Worm (Caenorhabditis elegans) whole organism, early embryonic: ENCODE measurements around the gene metl-5.

Experiments
- F13C5.2 ChIP-seq: sonication (generic microtip); optimal IDR thresholded peaks from 2 replicates; lab custom pipeline; 2017; ENCODE audit warnings: mild to moderate bottlenecking, missing genetic modification characterization, inconsistent platforms, missing compliant biosample characterization
- aly-1 ChIP-seq: sonication (generic microtip); optimal IDR thresholded peaks from 2 replicates; lab custom pipeline; 2016; ENCODE audit warnings: missing genetic modification characterization, missing compliant biosample characterization
- ceh-36 ChIP-seq: sonication (generic microtip); optimal IDR thresholded peaks from 2 replicates; lab custom pipeline; 2016; ENCODE audit warnings: missing genetic modification characterization, inconsistent platforms, missing compliant biosample characterization
- sea-1 ChIP-seq: fragments of 200-800 bp; sonication (Bioruptor generic); conservative IDR thresholded peaks from 2 replicates; pipeline ENCODE4 v1.3.6; 2022; ENCODE audit warnings: missing genetic modification characterization, missing compliant biosample characterization

- TF ChIP-seq F13C5.2 (no peak), aly-1 (tag; lab: Kevin White, UChicago) (no peak), ceh-36 (no peak), sea-1 (GFP tag; lab: Robert Waterston, UW) (no peak)
Measured at ce11 chrIII:4792560-4793136, 10.2 kb upstream of the metl-5 start, which contains the start of gene mip-1.
